Fruit fly (Drosophila melanogaster): ENCODE results near the gene CG14712.

The CG14712 gene

dm6 chr3R:11665508-11665907, 36.9 kb downstream of the CG14712 start:
- TF ChIP-seq trh (GFP tag; optimal IDR thresholded peaks at IDR 0.05) (no peak), tap (tag; optimal IDR thresholded peaks at IDR 0.05) (no peak), tx (GFP tag; optimal IDR thresholded peaks at IDR 0.05) (no peak), CG13287 (GFP tag; IDR thresholded peaks at IDR 0.05; ENCODE audit: partially characterized antibody) (peak; percentile 16; the same call in 1 of the 2 replicates), CG2116 (GFP tag; optimal IDR thresholded peaks at IDR 0.05) (peak; percentile 4), CG12071 (GFP tag; optimal IDR thresholded peaks at IDR 0.05) (no peak), jumu (GFP tag; optimal IDR thresholded peaks at IDR 0.05) (no peak), Med (GFP tag) (peak; percentile 72), chm (GFP tag; IDR thresholded peaks at IDR 0.05) (no peak), CG4328 (GFP tag; optimal IDR thresholded peaks at IDR 0.05) (no peak), nmo (GFP tag; optimal IDR thresholded peaks at IDR 0.05) (no peak), CG15514 (GFP tag; optimal IDR thresholded peaks at IDR 0.05) (no peak), CTCF (GFP tag; optimal IDR thresholded peaks at IDR 0.05) (peak; percentile 97), zen (tag; optimal IDR thresholded peaks at IDR 0.05) (no peak), CG17361 (GFP tag; IDR thresholded peaks at IDR 0.05) (0 out of 3 replicates have a peak, but pooled peaks have one; percentile 9), CG14441 (GFP tag; IDR thresholded peaks at IDR 0.05) (no peak), pan (optimal IDR thresholded peaks at IDR 0.05) (no peak), pan (GFP tag; optimal IDR thresholded peaks at IDR 0.05 in 1 of 2, IDR thresholded peaks at IDR 0.05 in 1 of 2) (peak in 1 of 2 experiments; percentile 27), ase (GFP tag; IDR thresholded peaks at IDR 0.05) (0 out of 3 replicates have a peak, but pooled peaks have one; percentile 8), stwl (tag; optimal IDR thresholded peaks at IDR 0.05) (peak; percentile 35), Lhr (GFP tag; optimal IDR thresholded peaks at IDR 0.05) (peak; percentile 26), CG2712 (tag; optimal IDR thresholded peaks at IDR 0.05) (peak; percentile 13), CG6683 (GFP tag; optimal IDR thresholded peaks at IDR 0.05) (no peak), so (GFP tag; IDR thresholded peaks at IDR 0.05) (no peak), CG31365 (tag; optimal IDR thresholded peaks at IDR 0.05) (no peak), CG3995 (GFP tag; optimal IDR thresholded peaks at IDR 0.05) (peak; percentile 17), CG2199 (GFP tag; IDR thresholded peaks at IDR 0.05) (0 out of 3 replicates have a peak, but pooled peaks have one; percentile 35), chinmo (GFP tag; IDR thresholded peaks at IDR 0.05; ENCODE audit: partially characterized antibody) (peak; percentile 76; the same call in 1 of the 4 replicates), Rfx (GFP tag; IDR thresholded peaks at IDR 0.05) (0 out of 2 replicates have a peak, but pooled peaks have one; percentile 5), CG8290 (GFP tag; optimal IDR thresholded peaks at IDR 0.05) (no peak), CG8290 (tag; optimal IDR thresholded peaks at IDR 0.05) (peak in 1 of 2 experiments; percentile 11), ci (GFP tag; IDR thresholded peaks at IDR 0.05) (0 out of 3 replicates have a peak, but pooled peaks have one; percentile 21), Rx (GFP tag; IDR thresholded peaks at IDR 0.05) (no peak), CG3281 (GFP tag; optimal IDR thresholded peaks at IDR 0.05) (no peak), CG7987 (GFP tag; optimal IDR thresholded peaks at IDR 0.05) (no peak), Opbp (GFP tag; IDR thresholded peaks at IDR 0.05; ENCODE audit: partially characterized antibody) (peak; percentile 36; the same call in 1 of the 3 replicates)

dm6 chr3R:11665925-11666687, 37.5 kb downstream of the CG14712 start:
- TF ChIP-seq ttk (GFP tag; IDR thresholded peaks at IDR 0.05): no peak
- no peak for TF ChIP-seq CG8290 (GFP tag; optimal IDR thresholded peaks at IDR 0.05)
- peak in 1 of 2 experiments; percentile 6 for TF ChIP-seq CG8290 (tag; optimal IDR thresholded peaks at IDR 0.05)
- no peak for TF ChIP-seq CG9876 (GFP tag; optimal IDR thresholded peaks at IDR 0.05)
- TF ChIP-seq CG11398 (GFP tag; optimal IDR thresholded peaks at IDR 0.05): no peak
- peak; percentile 41 for TF ChIP-seq Dek (tag; optimal IDR thresholded peaks at IDR 0.05)
- no peak for TF ChIP-seq prd (optimal IDR thresholded peaks at IDR 0.05)
- TF ChIP-seq prd (GFP tag; IDR thresholded peaks at IDR 0.05): no peak
- peak; percentile 65 for TF ChIP-seq sens (GFP tag)
- no peak for TF ChIP-seq CG1602 (GFP tag; optimal IDR thresholded peaks at IDR 0.05)
- peak; percentile 2 for TF ChIP-seq scrt (GFP tag; optimal IDR thresholded peaks at IDR 0.05)
- TF ChIP-seq Ets97D (GFP tag; optimal IDR thresholded peaks at IDR 0.05): no peak
- TF ChIP-seq GATAe (GFP tag; conservative IDR thresholded peaks at IDR 0.05): peak; percentile 78
- peak; percentile 32 for TF ChIP-seq CG18476 (GFP tag; optimal IDR thresholded peaks at IDR 0.05)
- peak; percentile 39 for TF ChIP-seq pros (GFP tag; optimal IDR thresholded peaks at IDR 0.05)
- TF ChIP-seq CG17359 (tag; optimal IDR thresholded peaks at IDR 0.05): peak; percentile 34
- TF ChIP-seq CG17328 (GFP tag; IDR thresholded peaks at IDR 0.05): no peak
- TF ChIP-seq CG15073 (GFP tag; optimal IDR thresholded peaks at IDR 0.05): no peak

Measured in whole organism, embryonic.